Fruit fly (Drosophila melanogaster) whole organism, embryonic: Measurements from ENCODE around the gene CG9328.

Experiments used
- Atf6 ChIP-seq: fragments of 200-800 bp; sonication (Bioruptor generic); IDR thresholded peaks from 2 replicates; pipeline ENCODE4 v1.3.6; 2022; ENCODE audit warnings: missing biosample characterization, missing genetic modification characterization
- CG10147 ChIP-seq: fragments of 200-800 bp; sonication (Bioruptor generic); optimal IDR thresholded peaks from 2 replicates; lab custom pipeline; 2019; ENCODE audit warnings: missing biosample characterization, mild to moderate bottlenecking, missing genetic modification characterization, moderate library complexity
- CG10979 ChIP-seq: fragments of 200-800 bp; sonication (Bioruptor generic); optimal IDR thresholded peaks from 2 replicates; lab custom pipeline; 2018; ENCODE audit warnings: missing biosample characterization, mild to moderate bottlenecking, missing genetic modification characterization, moderate library complexity
- CG12299 ChIP-seq: fragments of 200-800 bp; sonication (Bioruptor generic); optimal IDR thresholded peaks from 2 replicates; lab custom pipeline; 2018; ENCODE audit warnings: missing biosample characterization, mild to moderate bottlenecking, missing genetic modification characterization
- CG12942 ChIP-seq: fragments of 200-800 bp; sonication (Bioruptor generic); optimal IDR thresholded peaks from 3 replicates; lab custom pipeline; 2016; ENCODE audit warnings: missing biosample characterization, missing genetic modification characterization
- CG13287 ChIP-seq: fragments of 200-800 bp; sonication (Bioruptor generic); IDR thresholded peaks from 2 replicates; pipeline ENCODE4 v1.3.6; 2022; ENCODE audit warnings: missing biosample characterization, missing genetic modification characterization; ENCODE audit not compliant: partially characterized antibody
- CG13296 ChIP-seq: fragments of 200-800 bp; sonication (Bioruptor generic); optimal IDR thresholded peaks from 3 replicates; lab custom pipeline; 2018; ENCODE audit warnings: missing biosample characterization, mild to moderate bottlenecking, missing genetic modification characterization
- CG13894 ChIP-seq: fragments of 200-800 bp; sonication (Bioruptor generic); optimal IDR thresholded peaks from 3 replicates; lab custom pipeline; 2018; ENCODE audit warnings: missing biosample characterization, mild to moderate bottlenecking, missing genetic modification characterization, moderate library complexity
- CG14014 ChIP-seq: fragments of 200-800 bp; sonication (Bioruptor generic); IDR thresholded peaks from 2 replicates; pipeline ENCODE4 v1.3.6; 2022; ENCODE audit warnings: missing biosample characterization, missing genetic modification characterization
- CG14667 ChIP-seq: fragments of 200-800 bp; sonication (Bioruptor generic); IDR thresholded peaks from 2 replicates; pipeline ENCODE4 v1.3.6; 2022; ENCODE audit warnings: missing biosample characterization, missing genetic modification characterization
- CG16815 ChIP-seq: fragments of 200-800 bp; sonication (Bioruptor generic); optimal IDR thresholded peaks from 3 replicates; lab custom pipeline; 2017; ENCODE audit warnings: missing biosample characterization, mild to moderate bottlenecking, missing genetic modification characterization
- CG1832 ChIP-seq: fragments of 200-800 bp; sonication (Bioruptor generic); optimal IDR thresholded peaks from 2 replicates; lab custom pipeline; 2017; ENCODE audit warnings: missing biosample characterization, mild to moderate bottlenecking, missing genetic modification characterization, inconsistent platforms
- CG5180 ChIP-seq: fragments of 200-800 bp; sonication (Bioruptor generic); optimal IDR thresholded peaks from 3 replicates; lab custom pipeline; 2017; ENCODE audit warnings: missing biosample characterization, missing genetic modification characterization, mild to moderate bottlenecking, moderate library complexity, missing genetic modification reagents
- CG6175 ChIP-seq: fragments of 200-800 bp; sonication (Bioruptor generic); IDR thresholded peaks from 3 replicates; pipeline ENCODE4 v1.3.6; 2022; ENCODE audit warnings: missing biosample characterization, missing genetic modification characterization
- CG6683 ChIP-seq: fragments of 200-800 bp; sonication (Bioruptor generic); optimal IDR thresholded peaks from 2 replicates; lab custom pipeline; 2017; ENCODE audit warnings: missing biosample characterization, mild to moderate bottlenecking, missing genetic modification characterization, missing genetic modification reagents
- CG7745 ChIP-seq: fragments of 200-800 bp; sonication (Bioruptor generic); optimal IDR thresholded peaks from 2 replicates; lab custom pipeline; 2018; ENCODE audit warnings: missing biosample characterization, mild to moderate bottlenecking, missing genetic modification characterization, moderate library complexity
- CG8388 ChIP-seq: fragments of 200-800 bp; sonication (Bioruptor generic); optimal IDR thresholded peaks from 2 replicates; lab custom pipeline; 2019; ENCODE audit warnings: missing biosample characterization, mild to moderate bottlenecking, missing genetic modification characterization, moderate library complexity
- CG9609 ChIP-seq: fragments of 200-800 bp; sonication (Bioruptor generic); optimal IDR thresholded peaks from 3 replicates; lab custom pipeline; 2016; ENCODE audit warnings: missing biosample characterization, missing genetic modification characterization
- CHES-1-like ChIP-seq: fragments of 200-800 bp; sonication (Bioruptor generic); optimal IDR thresholded peaks from 2 replicates; lab custom pipeline; 2016; ENCODE audit warnings: missing biosample characterization, missing genetic modification characterization
- Camta ChIP-seq: fragments of 200-800 bp; sonication (Bioruptor generic); optimal IDR thresholded peaks from 2 replicates; lab custom pipeline; 2016; ENCODE audit warnings: missing biosample characterization, missing genetic modification characterization
- CoRest ChIP-seq: fragments of 200-800 bp; sonication (Bioruptor generic); optimal IDR thresholded peaks from 3 replicates; lab custom pipeline; 2018; ENCODE audit warnings: missing biosample characterization, mild to moderate bottlenecking, missing genetic modification characterization, moderate library complexity
- H15 ChIP-seq: fragments of 200-800 bp; sonication (Bioruptor generic); IDR thresholded peaks from 3 replicates; pipeline ENCODE4 v1.3.6; 2022; ENCODE audit warnings: missing biosample characterization, missing genetic modification characterization
- HLH4C ChIP-seq: fragments of 200-800 bp; sonication (Bioruptor generic); IDR thresholded peaks from 3 replicates; pipeline ENCODE4 v1.3.6; 2022; ENCODE audit warnings: missing biosample characterization, missing genetic modification characterization; ENCODE audit not compliant: partially characterized antibody
- Hmr ChIP-seq: fragments of 200-800 bp; sonication (Bioruptor generic); optimal IDR thresholded peaks from 3 replicates; lab custom pipeline; 2017; ENCODE audit warnings: mild to moderate bottlenecking, missing biosample characterization, missing genetic modification reagents, missing genetic modification characterization
- Lhr ChIP-seq: fragments of 200-800 bp; sonication (Bioruptor generic); optimal IDR thresholded peaks from 3 replicates; lab custom pipeline; 2017; ENCODE audit warnings: mild to moderate bottlenecking, missing biosample characterization, missing genetic modification reagents, missing genetic modification characterization
- Max ChIP-seq: fragments of 200-800 bp; sonication (Bioruptor generic); optimal IDR thresholded peaks from 2 replicates; lab custom pipeline; 2016; ENCODE audit warnings: missing biosample characterization, mild to moderate bottlenecking, missing genetic modification characterization
- Myb ChIP-seq: fragments of 200-800 bp; sonication (Bioruptor generic); optimal IDR thresholded peaks from 2 replicates; lab custom pipeline; 2016; ENCODE audit warnings: missing biosample characterization, missing genetic modification characterization
- Ptx1 ChIP-seq: fragments of 200-800 bp; sonication (Bioruptor generic); IDR thresholded peaks from 2 replicates; pipeline ENCODE4 v1.3.6; 2022; ENCODE audit warnings: missing biosample characterization, missing genetic modification characterization
- Taf1 ChIP-seq: fragments of 200-800 bp; sonication (Bioruptor generic); IDR thresholded peaks from 2 replicates; pipeline ENCODE4 v1.3.6; 2022; ENCODE audit warnings: missing biosample characterization, missing genetic modification characterization
- Tbp ChIP-seq: fragments of >200 bp; optimal IDR thresholded peaks from 2 replicates; lab custom pipeline; 2018; ENCODE audit warnings: missing biosample characterization, missing genetic modification characterization
- Xrp1 ChIP-seq: fragments of 200-800 bp; sonication (Bioruptor generic); IDR thresholded peaks from 2 replicates; pipeline ENCODE4 v1.3.6; 2022; ENCODE audit warnings: missing biosample characterization, missing genetic modification characterization
- bbx ChIP-seq: fragments of 200-800 bp; sonication (Bioruptor generic); IDR thresholded peaks from 2 replicates; pipeline ENCODE4 v1.3.6; 2022; ENCODE audit warnings: missing biosample characterization, missing genetic modification characterization; ENCODE audit not compliant: partially characterized antibody
- btn ChIP-seq: fragments of 200-800 bp; sonication (Bioruptor generic); optimal IDR thresholded peaks from 2 replicates; lab custom pipeline; 2016; ENCODE audit warnings: missing biosample characterization, missing genetic modification characterization
- corto ChIP-seq: fragments of 200-800 bp; sonication (Bioruptor generic); optimal IDR thresholded peaks from 2 replicates; lab custom pipeline; 2016; ENCODE audit warnings: missing biosample characterization, mild to moderate bottlenecking, missing genetic modification characterization, moderate library complexity
- dati ChIP-seq: fragments of 200-800 bp; sonication (Bioruptor generic); IDR thresholded peaks from 2 replicates; pipeline ENCODE4 v1.3.6; 2022; ENCODE audit warnings: missing biosample characterization, missing genetic modification characterization
- dpn ChIP-seq, 2 experiments: fragments of 200-800 bp; sonication (Bioruptor generic); optimal IDR thresholded peaks; 3 replicates each; lab custom pipeline; 2016; ENCODE audit warnings: missing biosample characterization in 2 of 2, missing genetic modification characterization in 2 of 2
- fd64A ChIP-seq: fragments of 200-800 bp; sonication (Bioruptor generic); optimal IDR thresholded peaks from 3 replicates; lab custom pipeline; 2018; ENCODE audit warnings: missing biosample characterization, mild to moderate bottlenecking, missing genetic modification characterization
- fu2 ChIP-seq: fragments of 200-800 bp; sonication (Bioruptor generic); optimal IDR thresholded peaks from 2 replicates; lab custom pipeline; 2016; ENCODE audit warnings: missing biosample characterization, missing genetic modification characterization
- gem ChIP-seq: fragments of 200-800 bp; sonication (Bioruptor generic); optimal IDR thresholded peaks from 2 replicates; lab custom pipeline; 2019; ENCODE audit warnings: missing biosample characterization, mild to moderate bottlenecking, missing genetic modification characterization, moderate library complexity
- grn ChIP-seq: fragments of 200-800 bp; sonication (Bioruptor generic); optimal IDR thresholded peaks from 3 replicates; lab custom pipeline; 2017; ENCODE audit warnings: missing biosample characterization, missing genetic modification characterization
- gro ChIP-seq: fragments of 200-800 bp; sonication (Bioruptor generic); optimal IDR thresholded peaks from 2 replicates; lab custom pipeline; 2016; ENCODE audit warnings: missing biosample characterization, missing genetic modification characterization
- jigr1 ChIP-seq: fragments of 200-800 bp; sonication (Bioruptor generic); IDR thresholded peaks from 3 replicates; pipeline ENCODE4 v1.3.6; 2022; ENCODE audit warnings: missing biosample characterization, missing genetic modification characterization
- ken ChIP-seq: fragments of 200-800 bp; sonication (Bioruptor generic); IDR thresholded peaks from 3 replicates; pipeline ENCODE4 v1.3.6; 2022; ENCODE audit warnings: missing biosample characterization, missing genetic modification characterization
- lmd ChIP-seq: fragments of 200-800 bp; sonication (Bioruptor generic); IDR thresholded peaks from 2 replicates; pipeline ENCODE4 v1.3.6; 2022; ENCODE audit warnings: missing biosample characterization, missing genetic modification characterization
- mirr ChIP-seq: fragments of 200-800 bp; sonication (Bioruptor generic); optimal IDR thresholded peaks from 3 replicates; lab custom pipeline; 2018; ENCODE audit warnings: missing biosample characterization, mild to moderate bottlenecking, missing genetic modification characterization
- p53 ChIP-seq: fragments of 200-800 bp; sonication (Bioruptor generic); optimal IDR thresholded peaks from 2 replicates; lab custom pipeline; 2016; ENCODE audit warnings: missing biosample characterization, missing genetic modification characterization
- pros ChIP-seq: fragments of 200-800 bp; sonication (Bioruptor generic); optimal IDR thresholded peaks from 3 replicates; lab custom pipeline; 2019; ENCODE audit warnings: missing biosample characterization, mild to moderate bottlenecking, missing genetic modification characterization, moderate library complexity
- slp2 ChIP-seq: fragments of 200-800 bp; sonication (Bioruptor generic); optimal IDR thresholded peaks from 2 replicates; lab custom pipeline; 2016; ENCODE audit warnings: missing biosample characterization, missing genetic modification characterization
- toy ChIP-seq: fragments of 200-800 bp; sonication (Bioruptor generic); IDR thresholded peaks from 2 replicates; pipeline ENCODE4 v1.3.6; 2022; ENCODE audit warnings: missing biosample characterization, missing genetic modification characterization
- vnd ChIP-seq: fragments of 200-800 bp; sonication (Bioruptor generic); IDR thresholded peaks from 3 replicates; pipeline ENCODE4 v1.3.6; 2022; ENCODE audit warnings: missing biosample characterization, missing genetic modification characterization; ENCODE audit not compliant: partially characterized antibody

CG9328 gene

dm6 chr2L:20822025-20822371 lies 24.5 kb downstream of the CG9328 start (continued):
- TF ChIP-seq mirr (GFP tag; lab: Kevin White, UChicago) (no peak), CG6683 (GFP tag; lab: Kevin White, UChicago) (no peak), CHES-1-like (GFP tag; lab: Kevin White, UChicago) (no peak), CoRest (no peak), CG1832 (GFP tag; lab: Kevin White, UChicago) (no peak), CG13287 (GFP tag; lab: Robert Waterston, UW) (no peak), dpn (GFP tag; optimal IDR thresholded peaks at IDR 0.05; lab: Kevin White, UChicago) (no peak), CG5180 (GFP tag; lab: Kevin White, UChicago) (no peak), CG10147 (peak; percentile 28), Taf1 (GFP tag; lab: Robert Waterston, UW) (no peak), CG6175 (GFP tag; lab: Robert Waterston, UW) (0 out of 3 replicates have a peak, but pooled peaks have one; percentile 68), fd64A (no peak), jigr1 (no peak), CG8388 (no peak), gem (tag; lab: Kevin White, UChicago) (no peak), Hmr (no peak), ken (0 out of 3 replicates have a peak, but pooled peaks have one; percentile 7), pros (GFP tag; lab: Kevin White, UChicago) (peak; percentile 34), Camta (GFP tag; lab: Kevin White, UChicago) (no peak), CG14014 (GFP tag; lab: Robert Waterston, UW) (no peak), Xrp1 (no peak), p53 (GFP tag; lab: Kevin White, UChicago) (no peak)

- TF ChIP-seq Lhr (peak; percentile 68), slp2 (GFP tag; lab: Kevin White, UChicago) (no peak), dati (GFP tag; lab: Robert Waterston, UW) (no peak), vnd (peak; percentile 56; the same call in 1 of the 3 replicates), CG14667 (GFP tag; lab: Robert Waterston, UW) (no peak), CG7745 (no peak), gro (no peak), Atf6 (no peak), CG16815 (GFP tag; lab: Kevin White, UChicago) (no peak), grn (GFP tag; lab: Kevin White, UChicago) (peak; percentile 54), Max (GFP tag; lab: Kevin White, UChicago) (no peak), toy (GFP tag; lab: Robert Waterston, UW) (no peak), CG12299 (tag; lab: Kevin White, UChicago) (no peak), Myb (GFP tag; lab: Kevin White, UChicago) (no peak), CG13296 (no peak), CG9609 (GFP tag; lab: Kevin White, UChicago) (no peak), corto (GFP tag; lab: Kevin White, UChicago) (no peak), Tbp (GFP tag; lab: Kevin White, UChicago) (no peak), fu2 (GFP tag; lab: Kevin White, UChicago) (no peak), Ptx1 (no peak), btn (no peak), H15 (GFP tag; lab: Robert Waterston, UW) (no peak), bbx (GFP tag; lab: Robert Waterston, UW) (peak; percentile 75; the same call in 1 of the 2 replicates), CG10979 (tag; lab: Kevin White, UChicago) (no peak), CG12942 (GFP tag; lab: Kevin White, UChicago) (no peak), HLH4C (peak; percentile 48; the same call in 1 of the 3 replicates), Hmr (peak; percentile 5), Taf1 (GFP tag; lab: Robert Waterston, UW) (no peak), lmd (no peak), CG13894 (tag; lab: Kevin White, UChicago) (peak; percentile 15)
These were observed 25.1 kb downstream of the CG9328 start, which contains the start of gene CG9331 for dm6 chr2L:20822489-20823195. TSS of gene CG9331 (plus strand) at chr2L:20822828.
